Worm (Caenorhabditis elegans): ENCODE measurements around the gene ule-2.
A peak's percentile ranks its signal among the peaks of the same experiment; 100 is the strongest.

ule-2 gene

ce11 chrIV:14610942-14611724, 23.8 kb upstream of the ule-2 start:
- TF ChIP-seq bed-2 (GFP tag; IDR thresholded peaks at IDR 0.05) (no peak), lin-26 (GFP tag; IDR thresholded peaks at IDR 0.05) (peak; percentile 74), nhr-179 (tag; optimal IDR thresholded peaks at IDR 0.05) (no peak), mel-28 (tag; optimal IDR thresholded peaks at IDR 0.05; ENCODE audit: borderline replicate concordance) (no peak), ceh-27 (GFP tag; optimal IDR thresholded peaks at IDR 0.05) (peak; percentile 24), ceh-91 (GFP tag; IDR thresholded peaks at IDR 0.05) (no peak), nhr-27 (tag; optimal IDR thresholded peaks at IDR 0.05) (no peak), Y95B8A.8 (GFP tag; IDR thresholded peaks at IDR 0.05) (no peak), mxl-1 (tag; optimal IDR thresholded peaks at IDR 0.05) (no peak), ztf-3 (GFP tag; optimal IDR thresholded peaks at IDR 0.05) (no peak), hmg-20 (GFP tag; IDR thresholded peaks at IDR 0.05) (no peak), B0035.1 (tag; optimal IDR thresholded peaks at IDR 0.05) (peak; percentile 49), unc-62 (GFP tag; optimal IDR thresholded peaks at IDR 0.05) (no peak), ceh-40 (GFP tag; IDR thresholded peaks at IDR 0.05) (no peak), madf-10 (tag; optimal IDR thresholded peaks at IDR 0.05) (no peak), lir-1 (GFP tag; conservative IDR thresholded peaks at IDR 0.05) (peak; percentile 4; the same call in 1 of the 2 replicates), F23B12.7 (tag; optimal IDR thresholded peaks at IDR 0.05; ENCODE audit: insufficient read depth) (no peak), ztf-28 (GFP tag; IDR thresholded peaks at IDR 0.05) (no peak), madf-3 (GFP tag; IDR thresholded peaks at IDR 0.05) (0 out of 2 replicates have a peak, but pooled peaks have one; percentile 51), F33H1.4 (GFP tag; IDR thresholded peaks at IDR 0.05) (peak; percentile 23; the same call in 1 of the 2 replicates), repo-1 (tag; optimal IDR thresholded peaks at IDR 0.05) (no peak), lsl-1 (GFP tag; optimal IDR thresholded peaks at IDR 0.05) (peak; percentile 24), pha-4 (tag; optimal IDR thresholded peaks at IDR 0.05) (no peak), snpc-4 (GFP tag; optimal IDR thresholded peaks at IDR 0.05) (peak; percentile 88), snpc-4 (tag; optimal IDR thresholded peaks at IDR 0.05) (peak; percentile 23 to 98 (median 94)), ekl-4 (GFP tag; IDR thresholded peaks at IDR 0.05) (no peak), Y53G8AR.9 (GFP tag; conservative IDR thresholded peaks at IDR 0.05) (no peak), rec-8 (tag; optimal IDR thresholded peaks at IDR 0.05) (no peak), xnd-1 (tag; optimal IDR thresholded peaks at IDR 0.05) (no peak), F55B11.4 (tag; optimal IDR thresholded peaks at IDR 0.05; ENCODE audit: borderline replicate concordance, insufficient read depth) (no peak), F57A8.1 (GFP tag; optimal IDR thresholded peaks at IDR 0.05) (no peak), mcd-1 (GFP tag; IDR thresholded peaks at IDR 0.05) (peak; percentile 39; the same call in 1 of the 2 replicates), C06A6.2 (GFP tag; conservative IDR thresholded peaks at IDR 0.05) (no peak; the same call in 1 of the 2 replicates), nhr-90 (tag; optimal IDR thresholded peaks at IDR 0.05) (peak; percentile 51), chd-7 (tag; optimal IDR thresholded peaks at IDR 0.05) (no peak), hrde-1 (tag; optimal IDR thresholded peaks at IDR 0.05; ENCODE audit: borderline replicate concordance) (no peak), pbrm-1 (GFP tag; IDR thresholded peaks at IDR 0.05) (peak; percentile 48; the same call in 1 of the 2 replicates), gei-17 (GFP tag; optimal IDR thresholded peaks at IDR 0.05) (no peak), T07F8.4 (tag; optimal IDR thresholded peaks at IDR 0.05) (no peak), athp-1 (tag; optimal IDR thresholded peaks at IDR 0.05) (peak; percentile 18), let-526 (GFP tag; IDR thresholded peaks at IDR 0.05) (no peak), F39B2.1 (GFP tag; IDR thresholded peaks at IDR 0.05) (no peak), tlf-1 (GFP tag; optimal IDR thresholded peaks at IDR 0.05) (peak; percentile 38), C17E4.6 (GFP tag; IDR thresholded peaks at IDR 0.05) (no peak), nfya-2 (GFP tag; IDR thresholded peaks at IDR 0.05) (no peak), B0336.3 (GFP tag; IDR thresholded peaks at IDR 0.05) (peak; percentile 67; the same call in 1 of the 2 replicates), nhr-120 (GFP tag; IDR thresholded peaks at IDR 0.05) (no peak)

Measured in whole organism, young adult.